Worm (Caenorhabditis elegans): Measurements from ENCODE around the gene C54F6.15.

DNA sequence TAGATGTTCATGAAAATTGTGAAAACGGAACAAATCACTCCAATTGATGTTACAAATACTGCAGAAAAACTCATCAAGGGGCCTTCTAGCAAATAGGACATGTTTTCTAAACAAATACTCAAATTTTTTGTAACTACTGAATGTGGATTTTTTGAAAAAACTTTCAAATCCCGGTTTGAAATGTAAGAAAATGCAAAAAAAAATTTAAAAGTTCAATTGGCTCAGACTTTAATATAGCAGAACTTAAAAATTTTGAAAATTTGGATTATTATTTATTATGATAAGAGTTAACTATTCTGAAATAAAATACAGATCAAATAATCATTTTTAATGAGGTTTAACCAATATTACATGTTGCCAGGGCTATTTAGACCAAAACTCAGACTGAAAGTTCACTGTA, 31.8 kb downstream of the C54F6.15 start, which contains the start of gene srbc-9:
- TF ChIP-seq ets-4 (tag; optimal IDR thresholded peaks at IDR 0.05), result no peak
- no peak for TF ChIP-seq F13H6.1 (tag; optimal IDR thresholded peaks at IDR 0.05)
- TF ChIP-seq lim-6 (tag; optimal IDR thresholded peaks at IDR 0.05), result no peak
- TF ChIP-seq lin-11 (tag; optimal IDR thresholded peaks at IDR 0.05), result no peak
- no peak for TF ChIP-seq ttx-3 (tag; optimal IDR thresholded peaks at IDR 0.05)
- no peak for TF ChIP-seq ahr-1 (tag; optimal IDR thresholded peaks at IDR 0.05)
- no peak for TF ChIP-seq zip-5 (tag; optimal IDR thresholded peaks at IDR 0.05)
- no peak for TF ChIP-seq nfya-1 (tag; optimal IDR thresholded peaks at IDR 0.05)
- TF ChIP-seq ceh-14 (tag; optimal IDR thresholded peaks at IDR 0.05), result no peak
- TF ChIP-seq sox-4 (tag; optimal IDR thresholded peaks at IDR 0.05), result no peak
- TF ChIP-seq Y22D7AL.16 (tag; optimal IDR thresholded peaks at IDR 0.05), result no peak
- TF ChIP-seq pha-4 (tag; optimal IDR thresholded peaks at IDR 0.05), result no peak
- TF ChIP-seq unc-3 (GFP tag; conservative IDR thresholded peaks at IDR 0.05), result no peak
- no peak for TF ChIP-seq unc-3 (tag; optimal IDR thresholded peaks at IDR 0.05)
- no peak for TF ChIP-seq nhr-11 (tag; optimal IDR thresholded peaks at IDR 0.05)
